Worm (Caenorhabditis elegans) whole organism, mixed stage, embryonic: Measurements from ENCODE around the gene clec-222.

Source experiments
- M03D4.4 ChIP-seq: sonication (generic microtip); optimal IDR thresholded peaks from 2 replicates; lab custom pipeline; 2017; ENCODE audit warnings: mild to moderate bottlenecking, missing genetic modification characterization, missing compliant biosample characterization
- bed-3 ChIP-seq: fragments of 200-800 bp; sonication (Bioruptor generic); optimal IDR thresholded peaks from 3 replicates; lab custom pipeline; 2018; ENCODE audit warnings: mild to moderate bottlenecking, missing genetic modification characterization, moderate library complexity, missing compliant biosample characterization
- blmp-1 ChIP-seq: fragments of 150-350 bp; optimal IDR thresholded peaks from 2 replicates; lab custom pipeline; 2014; ENCODE audit warnings: missing biosample characterization, missing genetic modification characterization
- ceh-39 ChIP-seq: fragments of 150-350 bp; optimal IDR thresholded peaks from 2 replicates; lab custom pipeline; 2014; ENCODE audit warnings: missing biosample characterization, missing genetic modification characterization
- ceh-43 ChIP-seq: fragments of 200-800 bp; sonication (Bioruptor generic); optimal IDR thresholded peaks from 2 replicates; lab custom pipeline; 2018; ENCODE audit warnings: mild to moderate bottlenecking, missing genetic modification characterization, moderate library complexity, missing compliant biosample characterization
- ceh-83 ChIP-seq: fragments of 200-800 bp; sonication (Bioruptor generic); optimal IDR thresholded peaks from 2 replicates; lab custom pipeline; 2018; ENCODE audit warnings: mild to moderate bottlenecking, missing genetic modification characterization, missing compliant biosample characterization
- ces-1 ChIP-seq: fragments of 150-350 bp; optimal IDR thresholded peaks from 2 replicates; lab custom pipeline; 2014; ENCODE audit warnings: missing biosample characterization, missing genetic modification reagents, missing genetic modification characterization
- cnd-1 ChIP-seq: fragments of 200-800 bp; sonication (Bioruptor generic); optimal IDR thresholded peaks from 2 replicates; lab custom pipeline; 2018; ENCODE audit warnings: mild to moderate bottlenecking, missing genetic modification characterization, missing compliant biosample characterization
- drap-1 ChIP-seq: fragments of 200-800 bp; sonication (Bioruptor generic); optimal IDR thresholded peaks from 3 replicates; lab custom pipeline; 2018; ENCODE audit warnings: mild to moderate bottlenecking, missing genetic modification characterization, missing compliant biosample characterization
- elt-1 ChIP-seq: sonication (generic microtip); optimal IDR thresholded peaks from 2 replicates; lab custom pipeline; 2017; ENCODE audit warnings: missing genetic modification characterization, mild to moderate bottlenecking, missing compliant biosample characterization, antibody characterized with exemption, moderate library complexity, borderline replicate concordance; ENCODE audit not compliant: insufficient read depth
- elt-3 ChIP-seq: fragments of 150-350 bp; optimal IDR thresholded peaks from 2 replicates; lab custom pipeline; 2014; ENCODE audit warnings: missing biosample characterization, missing genetic modification characterization
- flh-1 ChIP-seq: fragments of 200-800 bp; sonication (Bioruptor generic); optimal IDR thresholded peaks from 2 replicates; lab custom pipeline; 2018; ENCODE audit warnings: mild to moderate bottlenecking, missing genetic modification characterization, moderate library complexity, missing compliant biosample characterization
- ham-2 ChIP-seq: fragments of 200-800 bp; sonication (Bioruptor generic); optimal IDR thresholded peaks from 2 replicates; lab custom pipeline; 2018; ENCODE audit warnings: mild to moderate bottlenecking, missing genetic modification characterization, missing compliant biosample characterization
- hlh-1 ChIP-seq: fragments of 150-350 bp; optimal IDR thresholded peaks from 2 replicates; lab custom pipeline; 2014; ENCODE audit warnings: missing biosample characterization, missing genetic modification reagents, missing genetic modification characterization
- lin-13 ChIP-seq: fragments of 150-350 bp; optimal IDR thresholded peaks from 2 replicates; lab custom pipeline; 2014; ENCODE audit warnings: missing biosample characterization, missing genetic modification characterization
- lin-32 ChIP-seq: fragments of 200-800 bp; sonication (Bioruptor generic); optimal IDR thresholded peaks from 2 replicates; lab custom pipeline; 2018; ENCODE audit warnings: mild to moderate bottlenecking, missing genetic modification characterization, missing compliant biosample characterization
- lsy-2 ChIP-seq: fragments of 150-350 bp; optimal IDR thresholded peaks from 2 replicates; lab custom pipeline; 2014; ENCODE audit warnings: missing biosample characterization, missing genetic modification characterization
- mab-5 ChIP-seq: fragments of 150-350 bp; optimal IDR thresholded peaks from 2 replicates; lab custom pipeline; 2014; ENCODE audit warnings: missing biosample characterization, missing genetic modification characterization
- mep-1 ChIP-seq: fragments of 150-350 bp; optimal IDR thresholded peaks from 2 replicates; lab custom pipeline; 2017; ENCODE audit warnings: missing biosample characterization, missing genetic modification reagents, missing genetic modification characterization, inconsistent platforms
- mls-2 ChIP-seq: sonication (generic microtip); optimal IDR thresholded peaks from 2 replicates; lab custom pipeline; 2016; ENCODE audit warnings: mild to moderate bottlenecking, missing genetic modification characterization, moderate library complexity, missing compliant biosample characterization
- nhr-12 ChIP-seq: fragments of 150-350 bp; optimal IDR thresholded peaks from 2 replicates; lab custom pipeline; 2014; ENCODE audit warnings: missing biosample characterization, missing genetic modification characterization
- nhr-2 ChIP-seq: fragments of 150-350 bp; optimal IDR thresholded peaks from 2 replicates; lab custom pipeline; 2014; ENCODE audit warnings: missing biosample characterization, missing genetic modification characterization
- nhr-237 ChIP-seq: fragments of 150-350 bp; optimal IDR thresholded peaks from 2 replicates; lab custom pipeline; 2014; ENCODE audit warnings: missing biosample characterization, missing genetic modification characterization
- nhr-28 ChIP-seq: fragments of 150-350 bp; optimal IDR thresholded peaks from 2 replicates; lab custom pipeline; 2014; ENCODE audit warnings: missing biosample characterization, missing genetic modification characterization
- nhr-76 ChIP-seq: sonication (generic microtip); optimal IDR thresholded peaks from 2 replicates; lab custom pipeline; 2017; ENCODE audit warnings: missing biosample characterization, missing genetic modification characterization
- pha-4 ChIP-seq: fragments of 150-350 bp; optimal IDR thresholded peaks from 2 replicates; lab custom pipeline; 2018; ENCODE audit warnings: missing biosample characterization, missing genetic modification reagents, missing genetic modification characterization
- sem-2 ChIP-seq: fragments of 200-800 bp; sonication (Bioruptor generic); optimal IDR thresholded peaks from 2 replicates; lab custom pipeline; 2018; ENCODE audit warnings: mild to moderate bottlenecking, missing genetic modification characterization, missing compliant biosample characterization
- snpc-4 ChIP-seq: fragments of 150-350 bp; optimal IDR thresholded peaks from 2 replicates; lab custom pipeline; 2014; ENCODE audit warnings: missing biosample characterization, missing genetic modification characterization
- sptf-1 ChIP-seq: sonication (generic microtip); optimal IDR thresholded peaks from 2 replicates; lab custom pipeline; 2017; ENCODE audit warnings: mild to moderate bottlenecking, missing genetic modification characterization, moderate library complexity, missing compliant biosample characterization
- tbx-8 ChIP-seq: fragments of 200-800 bp; sonication (Bioruptor generic); optimal IDR thresholded peaks from 2 replicates; lab custom pipeline; 2018; ENCODE audit warnings: mild to moderate bottlenecking, missing genetic modification characterization, moderate library complexity, missing compliant biosample characterization
- unc-120 ChIP-seq: sonication (generic microtip); optimal IDR thresholded peaks from 2 replicates; lab custom pipeline; 2017; ENCODE audit warnings: missing genetic modification characterization, missing compliant biosample characterization; ENCODE audit not compliant: poor library complexity, severe bottlenecking
- unc-39 ChIP-seq: fragments of 150-350 bp; optimal IDR thresholded peaks from 2 replicates; lab custom pipeline; 2014; ENCODE audit warnings: missing biosample characterization, missing genetic modification characterization
- unc-62 ChIP-seq: fragments of 150-350 bp; optimal IDR thresholded peaks from 2 replicates; lab custom pipeline; 2014; ENCODE audit warnings: missing biosample characterization, missing genetic modification reagents, missing genetic modification characterization
- zip-8 ChIP-seq: fragments of 150-350 bp; optimal IDR thresholded peaks from 2 replicates; lab custom pipeline; 2014; ENCODE audit warnings: missing biosample characterization, missing genetic modification characterization
- ztf-11 ChIP-seq: fragments of 150-350 bp; optimal IDR thresholded peaks from 2 replicates; lab custom pipeline; 2014; ENCODE audit warnings: missing biosample characterization, missing genetic modification characterization

Gene clec-222

DNA sequence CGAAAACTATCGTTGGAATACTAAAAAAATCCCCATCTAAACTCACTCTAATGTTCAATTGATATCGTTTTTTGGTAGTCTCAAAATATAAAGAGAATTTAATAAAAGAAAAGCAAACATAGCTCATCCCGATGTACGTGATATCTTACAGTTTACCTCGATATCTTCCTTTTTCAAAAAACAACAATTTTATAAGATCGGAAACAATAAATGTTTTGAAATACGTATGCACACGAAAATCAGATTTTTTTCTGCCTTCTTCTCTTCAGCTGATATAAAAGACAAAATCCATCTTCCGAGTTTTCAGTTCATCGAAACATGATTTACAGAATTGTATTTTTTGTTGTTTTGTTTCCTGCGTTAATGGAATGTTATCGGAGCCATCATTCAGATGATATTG lies at the start of gene clec-222:
Gene clec-222, plus strand, starts transcription at position 301 of the 400 bp plus-strand sequence.
- TF ChIP-seq ces-1 (GFP tag; lab: Kevin White, UChicago) (no peak), unc-62 (GFP tag; lab: Kevin White, UChicago) (no peak), drap-1 (no peak), sptf-1 (no peak), snpc-4 (tag; lab: Kevin White, UChicago) (no peak), unc-39 (tag; lab: Kevin White, UChicago) (no peak), nhr-12 (no peak), mep-1 (tag; lab: Kevin White, UChicago) (no peak), flh-1 (GFP tag; lab: Kevin White, UChicago) (no peak), ham-2 (GFP tag; lab: Kevin White, UChicago) (no peak), elt-1 (tag; lab: Kevin White, UChicago) (no peak), lin-13 (no peak), tbx-8 (GFP tag; lab: Kevin White, UChicago) (no peak), ztf-11 (tag; lab: Kevin White, UChicago) (no peak), nhr-76 (tag; lab: Kevin White, UChicago) (no peak)

DNA sequence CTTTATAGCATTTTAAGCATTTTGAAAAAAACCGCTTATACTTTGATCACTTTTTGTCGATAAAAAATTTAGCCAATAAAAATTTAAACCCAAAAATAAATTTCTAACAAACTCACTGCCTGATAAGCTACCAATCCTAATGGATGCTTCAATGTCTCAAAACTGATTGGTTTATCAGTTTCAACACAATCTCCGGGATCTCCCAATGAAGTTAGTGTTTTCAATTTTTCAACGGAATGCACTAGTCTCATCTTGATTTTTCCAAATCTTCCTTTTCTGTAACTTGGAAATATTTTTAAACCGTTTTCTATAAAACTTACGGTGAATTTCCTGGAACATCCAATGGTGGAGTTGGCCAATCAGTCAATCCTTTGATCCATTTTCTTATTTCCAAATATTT lies 47.5 kb upstream of the clec-222 start:
- TF ChIP-seq ceh-83 (GFP tag; lab: Kevin White, UChicago) (no peak), lin-13 (no peak), tbx-8 (GFP tag; lab: Kevin White, UChicago) (no peak), elt-3 (tag; lab: Kevin White, UChicago) (no peak), sem-2 (GFP tag; lab: Kevin White, UChicago) (no peak), mab-5 (no peak), zip-8 (tag; lab: Kevin White, UChicago) (no peak), unc-120 (tag; lab: Kevin White, UChicago) (no peak), drap-1 (no peak)

DNA sequence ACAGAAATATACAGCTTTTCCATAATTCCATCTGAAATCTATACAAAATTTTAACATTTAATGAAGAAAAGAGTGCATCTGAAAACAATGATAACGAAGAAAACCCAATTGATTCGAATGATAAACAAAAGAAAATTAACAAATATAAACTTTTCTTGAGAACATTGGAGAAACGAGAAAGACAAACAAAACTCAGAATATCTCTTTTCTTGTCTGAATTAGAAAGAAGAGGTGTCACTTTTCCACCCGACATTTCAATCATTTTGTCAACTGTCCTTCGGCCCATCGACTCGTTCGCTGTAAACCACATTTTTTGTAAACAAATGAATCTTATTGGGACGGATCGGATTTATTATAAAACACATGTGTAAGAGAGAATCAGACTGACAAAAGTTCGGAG lies 45.2 kb upstream of the clec-222 start, which contains the start of gene bgal-1:
Gene bgal-1, minus strand, starts transcription at position 38 of the 400 bp plus-strand sequence.
- TF ChIP-seq hlh-1 (peak; percentile 68), drap-1 (no peak), unc-62 (GFP tag; lab: Kevin White, UChicago) (peak; percentile 84)

DNA sequence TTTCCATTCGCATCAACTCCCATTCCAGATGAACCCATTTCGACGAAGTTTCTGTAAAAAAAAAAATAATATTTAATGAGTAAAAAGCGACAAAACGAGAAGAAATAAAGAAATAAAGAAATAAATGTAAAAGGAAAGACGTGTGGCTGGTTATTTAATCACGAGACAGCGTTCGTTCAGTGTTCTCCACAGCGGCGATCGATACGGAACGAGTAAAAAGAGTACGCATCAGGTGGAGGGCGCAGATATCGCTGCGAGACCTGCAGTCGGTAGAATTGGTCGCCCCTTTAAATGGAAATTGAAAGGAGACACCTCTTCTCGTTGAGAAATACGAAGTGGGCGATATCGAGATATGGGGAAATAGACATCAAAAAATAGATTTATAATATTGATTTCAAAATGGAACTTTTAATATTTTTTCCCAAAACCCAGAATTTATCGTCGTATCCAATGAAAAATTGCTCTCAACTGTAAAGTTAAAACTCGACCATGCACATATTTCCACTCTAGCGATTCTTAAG lies 42.4 kb upstream of the clec-222 start, which contains the start of gene pqn-70:
Gene pqn-70, minus strand, starts transcription at position 51 of the 521 bp plus-strand sequence.
- TF ChIP-seq elt-3 (tag; lab: Kevin White, UChicago) (peak; percentile 1), ceh-83 (GFP tag; lab: Kevin White, UChicago) (peak; percentile 62), ham-2 (GFP tag; lab: Kevin White, UChicago) (no peak), ces-1 (GFP tag; lab: Kevin White, UChicago) (peak; percentile 86), nhr-76 (tag; lab: Kevin White, UChicago) (no peak), ztf-11 (tag; lab: Kevin White, UChicago) (no peak), flh-1 (GFP tag; lab: Kevin White, UChicago) (no peak), lin-13 (peak; percentile 66), unc-120 (tag; lab: Kevin White, UChicago) (peak; percentile 98), sem-2 (GFP tag; lab: Kevin White, UChicago) (no peak), unc-62 (GFP tag; lab: Kevin White, UChicago) (no peak), pha-4 (peak; percentile 44), mls-2 (tag; lab: Kevin White, UChicago) (peak; percentile 25), hlh-1 (no peak), nhr-28 (tag; lab: Kevin White, UChicago) (no peak), blmp-1 (tag; lab: Kevin White, UChicago) (no peak), M03D4.4 (peak; percentile 26), drap-1 (peak; percentile 28), bed-3 (GFP tag; lab: Kevin White, UChicago) (no peak), snpc-4 (tag; lab: Kevin White, UChicago) (no peak), lin-32 (no peak), nhr-2 (tag; lab: Kevin White, UChicago) (peak; percentile 5), ceh-43 (GFP tag; lab: Kevin White, UChicago) (no peak), sptf-1 (no peak), nhr-237 (tag; lab: Kevin White, UChicago) (peak; percentile 5), zip-8 (tag; lab: Kevin White, UChicago) (no peak), nhr-12 (peak; percentile 8), elt-1 (tag; lab: Kevin White, UChicago) (no peak), cnd-1 (tag; lab: Kevin White, UChicago) (no peak), mep-1 (tag; lab: Kevin White, UChicago) (peak; percentile 91), ceh-39 (peak; percentile 92), mab-5 (no peak), tbx-8 (GFP tag; lab: Kevin White, UChicago) (no peak), unc-39 (tag; lab: Kevin White, UChicago) (no peak), lsy-2 (tag; lab: Kevin White, UChicago) (peak; percentile 50)
